Fruit fly (Drosophila melanogaster) whole organism: ENCODE measurements around the gene wake.

ENCODE experiments used
- CG8478 ChIP-seq: fragments of >200 bp; optimal IDR thresholded peaks from 2 replicates; lab custom pipeline; 2018; ENCODE audit warnings: inconsistent platforms
- pan ChIP-seq: fragments of >200 bp; optimal IDR thresholded peaks from 2 replicates; lab custom pipeline; 2017
- psq ChIP-seq: fragments of >200 bp; optimal IDR thresholded peaks from 2 replicates; lab custom pipeline; 2017
- usp ChIP-seq: fragments of >200 bp; optimal IDR thresholded peaks from 2 replicates; lab custom pipeline; 2017; ENCODE audit warnings: missing biosample characterization, missing genetic modification characterization, mixed read lengths

DNA sequence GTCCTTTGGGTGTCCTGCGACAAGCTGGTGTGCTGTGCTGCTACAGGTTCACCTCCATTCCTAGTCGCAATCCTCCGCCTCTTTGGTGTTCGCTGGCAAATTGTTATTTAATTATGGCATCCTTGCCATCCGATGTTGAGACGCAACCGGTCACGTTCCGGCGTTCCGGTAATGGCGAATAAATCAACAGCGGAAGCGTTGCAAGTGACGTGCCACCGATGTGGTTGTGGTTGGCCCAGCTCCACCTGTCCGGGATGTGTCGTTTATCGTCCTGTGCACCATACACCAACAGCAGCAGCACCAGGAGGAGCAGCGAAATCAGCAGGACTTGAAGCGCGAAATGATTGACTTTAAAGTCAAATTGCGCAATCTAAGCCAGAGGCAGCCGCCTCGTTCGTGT, 10.3 kb downstream of the wake start:
- no peak for TF ChIP-seq CG8478
- TF ChIP-seq usp (GFP tag; lab: Kevin White, UChicago) = no peak
- TF ChIP-seq psq (lab: Kevin White, UChicago) = no peak
- TF ChIP-seq pan (lab: Kevin White, UChicago) = no peak
